Worm (Caenorhabditis elegans) whole organism, L4/young adult: Measurements from ENCODE around the gene ucr-1.

Experiments used
- W03F9.2 ChIP-seq: fragments of 150-350 bp; optimal IDR thresholded peaks from 2 replicates; lab custom pipeline; 2014; ENCODE audit warnings: missing biosample characterization, missing genetic modification characterization
- him-1 ChIP-seq: sonication (generic microtip); optimal IDR thresholded peaks from 2 replicates; lab custom pipeline; 2016; ENCODE audit warnings: missing genotype, missing genetic modification reagents, missing genetic modification characterization, missing compliant biosample characterization

ce11 chrIII:5595445-5595844 is 3.5 kb downstream of the ucr-1 start, which contains the start of gene ced-6:
- TF ChIP-seq W03F9.2 (tag; lab: Kevin White, UChicago) (no peak), him-1 (tag; lab: Kevin White, UChicago) (no peak)
